Worm (Caenorhabditis elegans): ENCODE results near the gene pink-1.

DNA sequence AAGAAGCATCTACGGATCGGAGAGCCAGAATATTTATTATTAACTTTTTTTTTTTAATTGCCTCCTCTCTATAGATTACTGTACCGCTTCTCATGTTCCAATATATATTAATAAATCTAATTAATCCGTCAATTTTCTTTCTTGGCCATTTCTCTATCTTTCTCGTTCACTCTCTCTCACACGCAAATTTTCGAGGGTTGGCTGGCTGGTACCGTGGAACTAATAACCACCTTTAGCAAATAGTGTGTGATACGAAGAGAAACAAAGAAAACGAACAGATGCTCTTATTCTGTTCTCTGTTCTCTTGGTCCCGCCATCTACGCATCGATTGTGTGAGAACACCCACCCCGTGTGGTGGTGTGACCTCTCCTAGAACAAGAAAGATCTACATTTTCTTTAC is 22.8 kb upstream of the pink-1 start:
- no peak for TF ChIP-seq B0261.1 (tag; optimal IDR thresholded peaks at IDR 0.05)
- no peak for TF ChIP-seq madf-6 (GFP tag; IDR thresholded peaks at IDR 0.05)
- TF ChIP-seq nfya-1 (tag; optimal IDR thresholded peaks at IDR 0.05; ENCODE audit: borderline replicate concordance, insufficient read depth): no peak
- no peak for TF ChIP-seq attf-6 (GFP tag; IDR thresholded peaks at IDR 0.05)
- no peak for TF ChIP-seq akir-1 (GFP tag; optimal IDR thresholded peaks at IDR 0.05)
